Worm (Caenorhabditis elegans) whole organism, L4 larva: ENCODE results near the gene C17H11.5.

Source experiments
- aly-2 ChIP-seq: sonication (generic microtip); optimal IDR thresholded peaks from 2 replicates; lab custom pipeline; 2018; ENCODE audit warnings: missing biosample characterization, missing genetic modification characterization
- lin-39 ChIP-seq: fragments of 150-350 bp; optimal IDR thresholded peaks from 2 replicates; lab custom pipeline; 2014; ENCODE audit warnings: missing biosample characterization, missing genetic modification reagents, missing genetic modification characterization
- nhr-10 ChIP-seq: fragments of 150-350 bp; optimal IDR thresholded peaks from 2 replicates; lab custom pipeline; 2014; ENCODE audit warnings: missing biosample characterization, missing genetic modification characterization
- nhr-237 ChIP-seq: sonication (generic microtip); optimal IDR thresholded peaks from 2 replicates; lab custom pipeline; 2017; ENCODE audit warnings: missing biosample characterization, missing genetic modification characterization

ce11 chrX:8230579-8230978 is 45.6 kb upstream of the C17H11.5 start:
- no peak for TF ChIP-seq nhr-10 (tag; lab: Kevin White, UChicago)
- no peak for TF ChIP-seq nhr-237
- TF ChIP-seq aly-2 = no peak
- TF ChIP-seq lin-39 = no peak
